In the genomic region with DNA sequence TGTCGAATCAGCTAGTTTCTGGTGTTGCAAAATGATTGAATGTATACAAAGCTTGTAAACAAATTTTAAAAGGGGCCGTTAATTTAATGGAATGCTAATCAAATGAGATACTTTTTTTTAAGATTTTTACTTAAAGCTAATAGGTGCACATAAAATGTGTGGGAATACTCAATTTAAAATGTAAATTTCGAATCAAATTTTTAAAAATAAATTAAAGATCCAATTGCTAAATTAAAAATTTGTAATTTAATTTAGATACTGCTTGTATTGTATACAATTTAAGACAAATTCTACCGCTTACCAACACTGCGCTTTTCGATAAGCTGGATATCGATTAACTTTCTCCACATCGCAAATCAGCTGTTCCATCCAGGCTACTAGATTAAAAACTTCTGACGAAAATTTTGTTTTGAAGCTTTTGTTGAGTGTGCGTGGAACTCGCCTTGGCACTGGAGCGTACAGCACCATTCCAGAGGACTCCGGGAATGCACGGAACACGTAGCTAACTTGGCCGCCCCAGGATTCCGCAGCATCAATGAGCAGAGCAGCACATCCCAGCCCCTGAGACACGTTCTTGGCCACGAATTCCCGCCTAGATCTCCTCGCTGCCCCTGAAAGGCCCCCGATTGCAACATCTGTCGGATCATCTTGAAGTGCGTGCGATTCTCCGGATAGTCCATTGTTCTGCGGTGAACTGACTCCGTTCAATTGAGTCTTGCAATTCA, we compare ENCODE assay signal across 2 fruit fly cellular contexts.
A peak's percentile ranks its signal among the peaks of the same experiment; 100 is the strongest.
TF ChIP-seq lines count a peak whose summit lies in the region.

A gene (minus strand): TSS at position 24 of the 725 bp plus-strand sequence.
A gene (plus strand): TSS at position 344 of the 725 bp plus-strand sequence.

TF ChIP-seq in whole organism, embryonic, 481 proteins besides CTCF, POLR2A, EP300 and RAD21 (continued from another document and continues in another):
- no peak for TF ChIP-seq dati (GFP tag; IDR thresholded peaks at IDR 0.05; lab: Robert Waterston, UW)
- TF ChIP-seq CG6765 (GFP tag; optimal IDR thresholded peaks at IDR 0.05; lab: Kevin White, UChicago): peak; percentile 52
- no peak for TF ChIP-seq CG3163 (GFP tag; optimal IDR thresholded peaks at IDR 0.05; lab: Kevin White, UChicago)
- TF ChIP-seq NfI (GFP tag; optimal IDR thresholded peaks at IDR 0.05; lab: Kevin White, UChicago): peak; percentile 63
- no peak for TF ChIP-seq Sry-β (GFP tag; optimal IDR thresholded peaks at IDR 0.05; lab: Kevin White, UChicago)
- peak; percentile 61 for TF ChIP-seq Fer2 (tag; optimal IDR thresholded peaks at IDR 0.05; lab: Kevin White, UChicago)
- peak; percentile 22 for TF ChIP-seq CG18011 (GFP tag; optimal IDR thresholded peaks at IDR 0.05; lab: Kevin White, UChicago)
- no peak for TF ChIP-seq CG3838 (GFP tag; optimal IDR thresholded peaks at IDR 0.05; lab: Kevin White, UChicago)
- peak; percentile 75 for TF ChIP-seq CG13775 (GFP tag; optimal IDR thresholded peaks at IDR 0.05; lab: Kevin White, UChicago)
- TF ChIP-seq CG4360 (GFP tag; IDR thresholded peaks at IDR 0.05; lab: Robert Waterston, UW): no peak
- no peak for TF ChIP-seq CG11723 (GFP tag; optimal IDR thresholded peaks at IDR 0.05; lab: Kevin White, UChicago)
- TF ChIP-seq Camta (GFP tag; optimal IDR thresholded peaks at IDR 0.05; lab: Kevin White, UChicago): peak; percentile 45
- TF ChIP-seq Mrtf (GFP tag; IDR thresholded peaks at IDR 0.05; lab: Robert Waterston, UW): no peak
- no peak; the same call in 1 of the 2 replicates for TF ChIP-seq lmd (GFP tag; IDR thresholded peaks at IDR 0.05; lab: Robert Waterston, UW)
- peak; percentile 80; the same call in 2 of the 3 replicates for TF ChIP-seq CG17361 (GFP tag; IDR thresholded peaks at IDR 0.05; lab: Robert Waterston, UW)
- peak; percentile 83 for TF ChIP-seq lilli (GFP tag; optimal IDR thresholded peaks at IDR 0.05; lab: Kevin White, UChicago)
- peak; percentile 25 for TF ChIP-seq shn (GFP tag; optimal IDR thresholded peaks at IDR 0.05; lab: Kevin White, UChicago)
- TF ChIP-seq Ravus (GFP tag; IDR thresholded peaks at IDR 0.05; lab: Robert Waterston, UW): no peak
- TF ChIP-seq Hr3 (GFP tag; optimal IDR thresholded peaks at IDR 0.05; lab: Kevin White, UChicago): peak; percentile 64
- peak; percentile 56 for TF ChIP-seq odd (GFP tag; optimal IDR thresholded peaks at IDR 0.05; lab: Kevin White, UChicago)
- TF ChIP-seq CG18599 (GFP tag; optimal IDR thresholded peaks at IDR 0.05; lab: Kevin White, UChicago): peak; percentile 77
- TF ChIP-seq CG4820 (GFP tag; optimal IDR thresholded peaks at IDR 0.05; lab: Kevin White, UChicago): peak; percentile 50
- peak; percentile 38 for TF ChIP-seq Dp (GFP tag; optimal IDR thresholded peaks at IDR 0.05; lab: Kevin White, UChicago)
- TF ChIP-seq CG16813 (GFP tag; IDR thresholded peaks at IDR 0.05; lab: Robert Waterston, UW; ENCODE audit: partially characterized antibody): no peak
- TF ChIP-seq dmrt99B (tag; optimal IDR thresholded peaks at IDR 0.05; lab: Kevin White, UChicago): peak; percentile 62
- no peak for TF ChIP-seq sc (optimal IDR thresholded peaks at IDR 0.05; lab: Kevin White, UChicago)
- TF ChIP-seq sc (GFP tag; optimal IDR thresholded peaks at IDR 0.05; lab: Kevin White, UChicago): no peak
- TF ChIP-seq Gug (GFP tag; IDR thresholded peaks at IDR 0.05; lab: Robert Waterston, UW): no peak
- peak; percentile 38; the same call in 1 of the 2 replicates for TF ChIP-seq NFAT (GFP tag; IDR thresholded peaks at IDR 0.05; lab: Robert Waterston, UW)
- TF ChIP-seq CG12236 (GFP tag; optimal IDR thresholded peaks at IDR 0.05; lab: Kevin White, UChicago): no peak
- peak; percentile 98 for TF ChIP-seq CG10267 (tag; optimal IDR thresholded peaks at IDR 0.05; lab: Kevin White, UChicago)
- TF ChIP-seq CG9817 (tag; optimal IDR thresholded peaks at IDR 0.05; lab: Kevin White, UChicago): peak; percentile 40
- TF ChIP-seq Chrac-16 (GFP tag; optimal IDR thresholded peaks at IDR 0.05; lab: Kevin White, UChicago): peak; percentile 64
- TF ChIP-seq CG42726 (GFP tag; IDR thresholded peaks at IDR 0.05; lab: Robert Waterston, UW; ENCODE audit: partially characterized antibody): 0 out of 2 replicates have a peak, but pooled peaks have one; percentile 15
- TF ChIP-seq ems (GFP tag; optimal IDR thresholded peaks at IDR 0.05; lab: Kevin White, UChicago): no peak
- TF ChIP-seq CG13424 (tag; optimal IDR thresholded peaks at IDR 0.05; lab: Kevin White, UChicago): peak; percentile 69
- peak; percentile 32 for TF ChIP-seq nerfin-1 (tag; optimal IDR thresholded peaks at IDR 0.05; lab: Kevin White, UChicago)
- TF ChIP-seq fd102C (GFP tag; optimal IDR thresholded peaks at IDR 0.05; lab: Kevin White, UChicago): no peak
- TF ChIP-seq CG12104 (GFP tag; optimal IDR thresholded peaks at IDR 0.05; lab: Kevin White, UChicago): peak; percentile 66
- TF ChIP-seq grn (GFP tag; optimal IDR thresholded peaks at IDR 0.05; lab: Kevin White, UChicago): peak; percentile 31
- TF ChIP-seq Hey (tag; optimal IDR thresholded peaks at IDR 0.05; lab: Kevin White, UChicago): no peak
- peak; percentile 80 for TF ChIP-seq CoRest (tag; optimal IDR thresholded peaks at IDR 0.05; lab: Kevin White, UChicago)
- peak in 1 of 2 experiments; percentile 45 for TF ChIP-seq insv (GFP tag; optimal IDR thresholded peaks at IDR 0.05; lab: Kevin White, UChicago)
- TF ChIP-seq CG12299 (tag; optimal IDR thresholded peaks at IDR 0.05; lab: Kevin White, UChicago): no peak
- TF ChIP-seq fru (optimal IDR thresholded peaks at IDR 0.05; lab: Kevin White, UChicago): no peak
- TF ChIP-seq Xrp1 (GFP tag; IDR thresholded peaks at IDR 0.05; lab: Robert Waterston, UW): peak; percentile 54; the same call in 1 of the 2 replicates
- no peak for TF ChIP-seq Awh (GFP tag; IDR thresholded peaks at IDR 0.05; lab: Robert Waterston, UW)
- peak; percentile 34 for TF ChIP-seq CG15011 (GFP tag; optimal IDR thresholded peaks at IDR 0.05; lab: Kevin White, UChicago)
- TF ChIP-seq HHEX (GFP tag; optimal IDR thresholded peaks at IDR 0.05; lab: Kevin White, UChicago): no peak
- peak; percentile 72 for TF ChIP-seq vvl (GFP tag; IDR thresholded peaks at IDR 0.05; lab: Robert Waterston, UW)
- TF ChIP-seq HLHmδ (GFP tag; optimal IDR thresholded peaks at IDR 0.05; lab: Kevin White, UChicago): no peak
- TF ChIP-seq ken (GFP tag; IDR thresholded peaks at IDR 0.05; lab: Robert Waterston, UW): no peak
- TF ChIP-seq CG13894 (tag; optimal IDR thresholded peaks at IDR 0.05; lab: Kevin White, UChicago): peak; percentile 63
- TF ChIP-seq CG16863 (GFP tag; optimal IDR thresholded peaks at IDR 0.05; lab: Kevin White, UChicago): no peak
- TF ChIP-seq TFAM (GFP tag; optimal IDR thresholded peaks at IDR 0.05; lab: Kevin White, UChicago): no peak
- no peak for TF ChIP-seq CG7928 (GFP tag; optimal IDR thresholded peaks at IDR 0.05; lab: Kevin White, UChicago)
- peak; percentile 61 for TF ChIP-seq CG15696 (tag; optimal IDR thresholded peaks at IDR 0.05; lab: Kevin White, UChicago)
- TF ChIP-seq az2 (GFP tag; optimal IDR thresholded peaks at IDR 0.05; lab: Kevin White, UChicago): peak; percentile 55
- no peak for TF ChIP-seq MTF-1 (GFP tag; optimal IDR thresholded peaks at IDR 0.05; lab: Kevin White, UChicago; ENCODE audit: borderline replicate concordance)
- TF ChIP-seq CG8359 (GFP tag; optimal IDR thresholded peaks at IDR 0.05; lab: Kevin White, UChicago; ENCODE audit: borderline replicate concordance): no peak
- no peak for TF ChIP-seq CG43689 (GFP tag; IDR thresholded peaks at IDR 0.05; lab: Robert Waterston, UW)

TF ChIP-seq in whole organism, prepupa, 60 proteins besides CTCF, POLR2A, EP300 and RAD21 (continued from another document):
- TF ChIP-seq fkh (GFP tag; optimal IDR thresholded peaks at IDR 0.05; lab: Kevin White, UChicago) (peak; percentile 86), CG4318 (GFP tag; optimal IDR thresholded peaks at IDR 0.05; lab: Kevin White, UChicago) (peak; percentile 32), CG7368 (GFP tag; optimal IDR thresholded peaks at IDR 0.05; lab: Kevin White, UChicago) (peak; percentile 61), CG1621 (tag; optimal IDR thresholded peaks at IDR 0.05; lab: Kevin White, UChicago) (no peak), CG6808 (GFP tag; optimal IDR thresholded peaks at IDR 0.05; lab: Kevin White, UChicago) (peak; percentile 45), CG10631 (GFP tag; optimal IDR thresholded peaks at IDR 0.05; lab: Kevin White, UChicago) (peak; percentile 80), Blimp-1 (GFP tag; optimal IDR thresholded peaks at IDR 0.05; lab: Kevin White, UChicago) (peak; percentile 43), CG6854 (GFP tag; optimal IDR thresholded peaks at IDR 0.05; lab: Kevin White, UChicago) (no peak), acj6 (GFP tag; optimal IDR thresholded peaks at IDR 0.05; lab: Kevin White, UChicago) (peak; percentile 76), salr (GFP tag; optimal IDR thresholded peaks at IDR 0.05; lab: Kevin White, UChicago) (peak in 1 of 2 experiments; percentile 76), CG6792 (GFP tag; optimal IDR thresholded peaks at IDR 0.05; lab: Kevin White, UChicago) (peak; percentile 71), achi (GFP tag; optimal IDR thresholded peaks at IDR 0.05; lab: Kevin White, UChicago) (peak; percentile 77), Smox (GFP tag; optimal IDR thresholded peaks at IDR 0.05; lab: Kevin White, UChicago) (peak; percentile 80), Eip93F (GFP tag; optimal IDR thresholded peaks at IDR 0.05; lab: Kevin White, UChicago) (no peak)
